Worm (Caenorhabditis elegans) whole organism, L1 larva: ENCODE results near the gene vav-1.

Experiments
- C16A3.4 ChIP-seq: fragments of 150-350 bp; optimal IDR thresholded peaks from 2 replicates; lab custom pipeline; 2014; ENCODE audit warnings: missing biosample characterization, missing genetic modification characterization
- aly-2 ChIP-seq: fragments of 150-350 bp; optimal IDR thresholded peaks from 2 replicates; lab custom pipeline; 2014; ENCODE audit warnings: missing biosample characterization, missing genetic modification characterization
- ama-1 ChIP-seq: fragments of 150-350 bp; optimal IDR thresholded peaks from 2 replicates; lab custom pipeline; 2014
- blmp-1 ChIP-seq: fragments of 150-350 bp; optimal IDR thresholded peaks from 2 replicates; lab custom pipeline; 2014; ENCODE audit warnings: missing biosample characterization, missing genetic modification characterization
- ceh-63 ChIP-seq: fragments of 200-800 bp; sonication (Bioruptor generic); optimal IDR thresholded peaks from 2 replicates; lab custom pipeline; 2018; ENCODE audit warnings: mild to moderate bottlenecking, missing genetic modification characterization, missing compliant biosample characterization
- ceh-88 ChIP-seq: fragments of 200-800 bp; sonication (Bioruptor generic); IDR thresholded peaks from 2 replicates; pipeline ENCODE4 v1.3.6; 2022; ENCODE audit warnings: missing genetic modification characterization, missing compliant biosample characterization
- efl-1 ChIP-seq, 4 experiments: fragments of 150-350 bp; optimal IDR thresholded peaks in 3 of 4; peaks in 1 of 4; 1 replicate in 1 of 4; 2 replicates in 3 of 4; lab custom pipeline; 2014; ENCODE audit warnings: missing biosample characterization in 2 of 4, missing genetic modification characterization in 2 of 4, missing genetic modification reagents in 2 of 4
- egl-13 ChIP-seq: sonication (generic microtip); optimal IDR thresholded peaks from 2 replicates; lab custom pipeline; 2016; ENCODE audit warnings: missing genotype, missing genetic modification reagents, missing genetic modification characterization, missing compliant biosample characterization
- egl-27 ChIP-seq, 2 experiments: fragments of 150-350 bp in 1 of 2; sonication (generic microtip); optimal IDR thresholded peaks; 3 replicates each; lab custom pipeline; 2017 to 2018; ENCODE audit warnings: missing biosample characterization in 2 of 2, missing genetic modification characterization in 2 of 2, missing genetic modification reagents in 2 of 2
- elt-2 ChIP-seq: sonication (generic microtip); optimal IDR thresholded peaks from 2 replicates; lab custom pipeline; 2016; ENCODE audit warnings: missing genetic modification characterization, mild to moderate bottlenecking, inconsistent platforms, missing compliant biosample characterization, missing genetic modification reagents
- ets-5 ChIP-seq: fragments of 200-800 bp; sonication (Bioruptor generic); IDR thresholded peaks from 2 replicates; pipeline ENCODE4 v1.3.6; 2022; ENCODE audit warnings: missing genetic modification characterization, missing compliant biosample characterization
- fkh-8 ChIP-seq: sonication (generic microtip); optimal IDR thresholded peaks from 2 replicates; lab custom pipeline; 2016; ENCODE audit warnings: mild to moderate bottlenecking, missing genetic modification characterization, missing compliant biosample characterization
- grh-1 ChIP-seq: fragments of 200-800 bp; sonication (Bioruptor generic); IDR thresholded peaks from 2 replicates; pipeline ENCODE4 v1.3.6; 2022; ENCODE audit warnings: missing genetic modification reagents, missing genetic modification characterization, missing compliant biosample characterization
- hpl-2 ChIP-seq: fragments of 150-350 bp; optimal IDR thresholded peaks from 2 replicates; lab custom pipeline; 2014; ENCODE audit warnings: missing biosample characterization, missing genetic modification reagents, missing genetic modification characterization
- irx-1 ChIP-seq: sonication (generic microtip); optimal IDR thresholded peaks from 2 replicates; lab custom pipeline; 2016; ENCODE audit warnings: missing genetic modification characterization, missing compliant biosample characterization
- jun-1 ChIP-seq: fragments of 150-350 bp; optimal IDR thresholded peaks from 2 replicates; lab custom pipeline; 2014; ENCODE audit warnings: missing biosample characterization, missing genetic modification reagents, missing genetic modification characterization
- lin-14 ChIP-seq: fragments of 200-800 bp; sonication (Bioruptor generic); optimal IDR thresholded peaks from 2 replicates; lab custom pipeline; 2018; ENCODE audit warnings: mild to moderate bottlenecking, missing genetic modification characterization, moderate library complexity, missing compliant biosample characterization
- lsy-2 ChIP-seq, 2 experiments: fragments of 150-350 bp; optimal IDR thresholded peaks; 2 replicates each; lab custom pipeline; 2014; ENCODE audit warnings: missing biosample characterization in 2 of 2, missing genetic modification characterization in 2 of 2
- mdl-1 ChIP-seq, 2 experiments: fragments of 150-350 bp; optimal IDR thresholded peaks; 2 replicates each; lab custom pipeline; 2014 to 2017; ENCODE audit warnings: missing biosample characterization in 2 of 2, missing genetic modification characterization in 2 of 2, inconsistent platforms in 1 of 2
- mep-1 ChIP-seq: fragments of 150-350 bp; optimal IDR thresholded peaks from 2 replicates; lab custom pipeline; 2014; ENCODE audit warnings: missing biosample characterization, missing genetic modification characterization
- nhr-12 ChIP-seq: sonication (generic microtip); optimal IDR thresholded peaks from 2 replicates; lab custom pipeline; 2017; ENCODE audit warnings: missing biosample characterization, missing genetic modification characterization
- nhr-19 ChIP-seq: fragments of 200-800 bp; sonication (Bioruptor generic); conservative IDR thresholded peaks from 2 replicates; pipeline ENCODE4 v1.3.6; 2022; ENCODE audit warnings: missing genetic modification characterization, missing compliant biosample characterization
- nhr-28 ChIP-seq: fragments of 150-350 bp; optimal IDR thresholded peaks from 2 replicates; lab custom pipeline; 2014; ENCODE audit warnings: missing biosample characterization, missing genetic modification characterization
- nhr-76 ChIP-seq: sonication (generic microtip); optimal IDR thresholded peaks from 2 replicates; lab custom pipeline; 2017; ENCODE audit warnings: missing biosample characterization, missing genetic modification characterization
- nhr-85 ChIP-seq: sonication (generic microtip); peaks from one replicate; lab custom pipeline; 2016; ENCODE audit warnings: missing genetic modification characterization, inconsistent platforms, missing compliant biosample characterization
- pag-3 ChIP-seq: sonication (generic microtip); optimal IDR thresholded peaks from 2 replicates; lab custom pipeline; 2017; ENCODE audit warnings: missing genetic modification characterization, mild to moderate bottlenecking, missing compliant biosample characterization, antibody characterized with exemption, borderline replicate concordance; ENCODE audit not compliant: insufficient read depth
- pqm-1 ChIP-seq: sonication (generic microtip); optimal IDR thresholded peaks from 3 replicates; lab custom pipeline; 2017; ENCODE audit warnings: missing biosample characterization, missing genetic modification characterization
- rnt-1 ChIP-seq: sonication (generic microtip); optimal IDR thresholded peaks from 2 replicates; lab custom pipeline; 2016; ENCODE audit warnings: mild to moderate bottlenecking, missing genetic modification characterization, moderate library complexity, missing compliant biosample characterization
- skn-1 ChIP-seq: fragments of 150-350 bp; optimal IDR thresholded peaks from 2 replicates; lab custom pipeline; 2014; ENCODE audit warnings: missing biosample characterization, missing genetic modification characterization
- snu-23 ChIP-seq: sonication (generic microtip); optimal IDR thresholded peaks from 2 replicates; lab custom pipeline; 2016; ENCODE audit warnings: missing genetic modification characterization, missing compliant biosample characterization
- tlp-1 ChIP-seq: fragments of 150-350 bp; optimal IDR thresholded peaks from 2 replicates; lab custom pipeline; 2014; ENCODE audit warnings: missing biosample characterization, missing genetic modification characterization
- unc-130 ChIP-seq: fragments of 150-350 bp; optimal IDR thresholded peaks from 2 replicates; lab custom pipeline; 2017; ENCODE audit warnings: missing biosample characterization, missing genetic modification characterization, inconsistent platforms
- unc-62 ChIP-seq: fragments of 150-350 bp; optimal IDR thresholded peaks from 2 replicates; lab custom pipeline; 2014; ENCODE audit warnings: missing biosample characterization, missing genetic modification reagents, missing genetic modification characterization
- unc-98 ChIP-seq: fragments of 200-800 bp; sonication (Bioruptor generic); IDR thresholded peaks from 2 replicates; pipeline ENCODE4 v1.3.6; 2022; ENCODE audit warnings: missing genetic modification characterization, missing compliant biosample characterization
- vab-15 ChIP-seq: sonication (generic microtip); optimal IDR thresholded peaks from 2 replicates; lab custom pipeline; 2017; ENCODE audit warnings: missing genotype, mild to moderate bottlenecking, missing genetic modification characterization, missing compliant biosample characterization
- ztf-11 ChIP-seq, 2 experiments: sonication (generic microtip); optimal IDR thresholded peaks; 2 replicates each; lab custom pipeline; 2016 to 2017; ENCODE audit warnings: missing genetic modification characterization in 2 of 2, missing biosample characterization in 1 of 2, missing compliant biosample characterization in 1 of 2

The vav-1 gene

DNA sequence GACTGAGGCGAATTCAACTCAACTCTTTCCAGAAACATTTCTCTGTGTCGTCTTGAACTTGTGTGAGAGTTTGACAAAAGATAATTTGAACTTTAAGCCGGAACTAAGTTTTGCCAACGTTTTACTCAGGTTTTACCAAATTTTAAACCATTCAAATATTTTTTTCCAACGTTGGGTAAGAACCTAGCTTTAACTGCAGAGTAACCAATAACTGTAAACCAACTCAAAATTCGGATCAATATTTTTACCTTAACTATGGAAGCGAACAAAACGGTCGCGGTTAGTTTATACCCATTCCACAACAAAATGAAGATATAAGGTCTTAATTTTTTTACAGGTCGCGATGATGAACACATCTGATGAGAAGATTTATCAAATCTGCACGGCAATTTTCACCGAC, 59.2 kb downstream of the vav-1 start:
- TF ChIP-seq irx-1 (tag; lab: Kevin White, UChicago) (no peak), unc-130 (tag; lab: Kevin White, UChicago) (no peak), C16A3.4 (no peak), pqm-1 (no peak), grh-1 (GFP tag; lab: Robert Waterston, UW) (no peak), aly-2 (no peak), snu-23 (GFP tag; lab: Kevin White, UChicago) (no peak), lsy-2 (tag; optimal IDR thresholded peaks at IDR 0.05; lab: Kevin White, UChicago) (no peak), elt-2 (tag; lab: Kevin White, UChicago) (no peak), jun-1 (no peak), blmp-1 (tag; lab: Kevin White, UChicago) (no peak), efl-1 (optimal IDR thresholded peaks at IDR 0.05; lab: Kevin White, UChicago) (no peak), efl-1 (GFP tag; optimal IDR thresholded peaks at IDR 0.05 in 1 of 2; lab: Kevin White, UChicago) (no peak)

DNA sequence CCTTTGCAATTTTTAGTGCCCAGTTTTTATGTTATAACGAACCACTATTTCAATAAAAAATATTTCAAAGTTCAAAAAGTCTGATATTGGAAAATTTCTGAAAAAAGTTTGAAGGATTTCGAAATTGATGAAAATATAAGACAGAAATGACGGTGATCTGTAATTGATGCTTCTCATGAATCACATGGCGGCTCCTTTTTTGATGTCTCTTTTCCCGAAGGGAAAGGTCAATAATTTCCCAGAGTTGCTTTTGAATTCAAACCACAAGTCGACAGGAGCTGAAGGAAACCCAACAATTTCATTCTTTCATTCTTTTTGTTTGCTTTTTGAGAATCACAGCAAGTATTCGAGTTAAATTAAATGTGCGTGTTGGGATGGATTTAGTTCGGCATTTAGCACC, 59.7 kb downstream of the vav-1 start, which contains the start of gene B0563.18:
B0563.18 (plus strand) TSS at position 301 of the 400 bp plus-strand sequence.
- TF ChIP-seq tlp-1 (tag; lab: Kevin White, UChicago) (no peak), nhr-19 (GFP tag; lab: Robert Waterston, UW) (no peak), vab-15 (tag; lab: Kevin White, UChicago) (no peak), nhr-76 (tag; lab: Kevin White, UChicago) (no peak), pag-3 (tag; lab: Kevin White, UChicago) (no peak), ceh-88 (GFP tag; lab: Robert Waterston, UW) (no peak), hpl-2 (GFP tag; lab: Kevin White, UChicago) (no peak), rnt-1 (tag; lab: Kevin White, UChicago) (no peak), nhr-85 (tag; lab: Kevin White, UChicago) (no peak), unc-62 (GFP tag; lab: Kevin White, UChicago) (no peak)
- TF ChIP-seq, all 84 proteins: peak for 0

ce11 chrX:9171241-9171640, 60.7 kb downstream of the vav-1 start, which contains the start of gene B0563.1:
TSS of gene B0563.1 (plus strand) at chrX:9171541.
- TF ChIP-seq mdl-1 (tag; optimal IDR thresholded peaks at IDR 0.05; lab: Kevin White, UChicago) (no peak), efl-1 (optimal IDR thresholded peaks at IDR 0.05; lab: Kevin White, UChicago) (no peak), efl-1 (GFP tag; optimal IDR thresholded peaks at IDR 0.05 in 1 of 2; lab: Kevin White, UChicago) (peak in 1 of 2 experiments; percentile 24)

DNA sequence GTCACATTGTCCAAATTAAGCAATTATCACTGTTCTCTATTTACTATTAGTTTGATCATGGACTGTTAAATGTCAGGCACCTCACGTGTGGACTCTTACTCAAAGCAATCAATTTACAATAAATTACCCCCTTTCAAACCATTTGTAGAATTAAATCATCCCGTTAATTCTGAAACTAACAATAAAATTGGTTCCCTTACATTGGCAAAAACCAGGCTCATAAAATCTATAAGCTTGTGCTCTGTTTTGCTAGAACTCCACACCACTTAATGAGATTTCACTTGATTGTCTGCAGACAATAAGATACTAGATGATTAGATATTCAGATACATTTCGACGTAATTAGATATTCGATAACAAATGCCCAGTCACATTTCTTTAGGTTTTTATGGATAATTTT, 61.9 kb downstream of the vav-1 start:
- TF ChIP-seq mep-1 (tag; lab: Kevin White, UChicago) = no peak
- TF ChIP-seq egl-27 (tag; optimal IDR thresholded peaks at IDR 0.05; lab: Kevin White, UChicago) = no peak
- TF ChIP-seq irx-1 (tag; lab: Kevin White, UChicago) = no peak
- no peak for TF ChIP-seq tlp-1 (tag; lab: Kevin White, UChicago)
- TF ChIP-seq lin-14 (GFP tag; lab: Kevin White, UChicago) = no peak
- TF ChIP-seq unc-98 (GFP tag; lab: Robert Waterston, UW) = no peak
- no peak for TF ChIP-seq skn-1 (tag; lab: Kevin White, UChicago)
- no peak for TF ChIP-seq ztf-11 (tag; optimal IDR thresholded peaks at IDR 0.05; lab: Kevin White, UChicago)
- no peak for TF ChIP-seq ets-5
- no peak for TF ChIP-seq nhr-12 (tag; lab: Kevin White, UChicago)
- TF ChIP-seq pag-3 (tag; lab: Kevin White, UChicago) = no peak
- no peak for TF ChIP-seq ceh-63 (GFP tag; lab: Kevin White, UChicago)
- no peak for TF ChIP-seq rnt-1 (tag; lab: Kevin White, UChicago)
- no peak for TF ChIP-seq ama-1
- TF ChIP-seq elt-2 (tag; lab: Kevin White, UChicago) = no peak
- TF ChIP-seq pqm-1 = no peak
- no peak for TF ChIP-seq snu-23 (GFP tag; lab: Kevin White, UChicago)
- TF ChIP-seq egl-13 (tag; lab: Kevin White, UChicago) = no peak
- no peak for TF ChIP-seq fkh-8
- TF ChIP-seq nhr-28 = no peak
